Fruit fly (Drosophila melanogaster) whole organism, embryonic: ENCODE results near the gene Ptp10D.
A peak's percentile ranks its signal among the peaks of the same experiment; 100 is the strongest.

ENCODE experiments used
- Ada2b ChIP-seq: fragments of 200-800 bp; sonication (Bioruptor generic); IDR thresholded peaks from 2 replicates; pipeline ENCODE4 v1.3.6; 2022; ENCODE audit warnings: missing biosample characterization, missing genetic modification characterization
- Aef1 ChIP-seq: fragments of 200-800 bp; sonication (Bioruptor generic); IDR thresholded peaks from 3 replicates; pipeline ENCODE4 v1.3.6; 2022; ENCODE audit warnings: missing biosample characterization, missing genetic modification characterization
- Atf3 ChIP-seq: fragments of 200-800 bp; sonication (Bioruptor generic); optimal IDR thresholded peaks from 3 replicates; lab custom pipeline; 2016; ENCODE audit warnings: missing biosample characterization, missing genetic modification characterization
- Awh ChIP-seq: fragments of 200-800 bp; sonication (Bioruptor generic); IDR thresholded peaks from 2 replicates; pipeline ENCODE4, ENCODE4 v1.3.6; 2022; ENCODE audit warnings: missing biosample characterization, missing genetic modification characterization
- B-H2 ChIP-seq: fragments of 200-800 bp; sonication (Bioruptor generic); optimal IDR thresholded peaks from 2 replicates; lab custom pipeline; 2018; ENCODE audit warnings: missing biosample characterization, mild to moderate bottlenecking, missing genetic modification characterization
- Bgb ChIP-seq: fragments of 200-800 bp; sonication (Bioruptor generic); IDR thresholded peaks from 2 replicates; pipeline ENCODE4 v1.3.6; 2022; ENCODE audit warnings: missing biosample characterization, missing genetic modification characterization; ENCODE audit not compliant: partially characterized antibody
- CG1024 ChIP-seq: fragments of 200-800 bp; sonication (Bioruptor generic); IDR thresholded peaks from 2 replicates; pipeline ENCODE4 v1.3.6; 2022; ENCODE audit warnings: missing biosample characterization, missing genetic modification characterization
- CG10462 ChIP-seq: fragments of 200-800 bp; sonication (Bioruptor generic); optimal IDR thresholded peaks from 2 replicates; lab custom pipeline; 2016; ENCODE audit warnings: missing biosample characterization, missing genetic modification characterization
- CG11247 ChIP-seq: fragments of 200-800 bp; sonication (Bioruptor generic); IDR thresholded peaks from 2 replicates; pipeline ENCODE4 v1.3.6; 2022; ENCODE audit warnings: missing biosample characterization, missing genetic modification characterization
- CG11456 ChIP-seq: fragments of 200-800 bp; sonication (Bioruptor generic); IDR thresholded peaks from 3 replicates; pipeline ENCODE4 v1.3.6; 2022; ENCODE audit warnings: missing biosample characterization, missing genetic modification characterization
- CG13624 ChIP-seq: fragments of 200-800 bp; sonication (Bioruptor generic); optimal IDR thresholded peaks from 2 replicates; lab custom pipeline; 2016; ENCODE audit warnings: missing biosample characterization, missing genetic modification characterization
- CG13775 ChIP-seq: fragments of 200-800 bp; sonication (Bioruptor generic); optimal IDR thresholded peaks from 3 replicates; lab custom pipeline; 2017; ENCODE audit warnings: missing biosample characterization, mild to moderate bottlenecking, missing genetic modification characterization
- CG14860 ChIP-seq: fragments of 200-800 bp; sonication (Bioruptor generic); IDR thresholded peaks from 3 replicates; pipeline ENCODE4 v1.3.6; 2022; ENCODE audit warnings: missing biosample characterization, missing genetic modification characterization; ENCODE audit not compliant: partially characterized antibody
- CG15479 ChIP-seq: fragments of 200-800 bp; sonication (Bioruptor generic); optimal IDR thresholded peaks from 3 replicates; lab custom pipeline; 2019; ENCODE audit warnings: missing biosample characterization, mild to moderate bottlenecking, missing genetic modification characterization, moderate library complexity
- CG17612 ChIP-seq: fragments of 200-800 bp; sonication (Bioruptor generic); IDR thresholded peaks from 2 replicates; pipeline ENCODE4 v1.3.6; 2022; ENCODE audit warnings: missing biosample characterization, missing genetic modification characterization
- CG1832 ChIP-seq: fragments of 200-800 bp; sonication (Bioruptor generic); optimal IDR thresholded peaks from 2 replicates; lab custom pipeline; 2017; ENCODE audit warnings: missing biosample characterization, mild to moderate bottlenecking, missing genetic modification characterization, inconsistent platforms
- CG2202 ChIP-seq: fragments of 200-800 bp; sonication (Bioruptor generic); optimal IDR thresholded peaks from 2 replicates; lab custom pipeline; 2018; ENCODE audit warnings: missing biosample characterization, mild to moderate bottlenecking, missing genetic modification characterization
- CG30431 ChIP-seq: fragments of 200-800 bp; sonication (Bioruptor generic); optimal IDR thresholded peaks from 2 replicates; lab custom pipeline; 2017; ENCODE audit warnings: missing biosample characterization, missing genetic modification characterization
- CG5245 ChIP-seq: fragments of 200-800 bp; sonication (Bioruptor generic); optimal IDR thresholded peaks from 3 replicates; lab custom pipeline; 2016; ENCODE audit warnings: missing biosample characterization, missing genetic modification characterization
- CG7963 ChIP-seq: fragments of 200-800 bp; sonication (Bioruptor generic); IDR thresholded peaks from 3 replicates; pipeline ENCODE4 v1.3.6; 2022; ENCODE audit warnings: missing biosample characterization, missing genetic modification characterization; ENCODE audit not compliant: partially characterized antibody
- CrebB ChIP-seq: fragments of 200-800 bp; sonication (Bioruptor generic); optimal IDR thresholded peaks from 3 replicates; lab custom pipeline; 2018; ENCODE audit warnings: missing biosample characterization, mild to moderate bottlenecking, missing genetic modification characterization
- Dek ChIP-seq: fragments of 200-800 bp; sonication (Bioruptor generic); optimal IDR thresholded peaks from 3 replicates; lab custom pipeline; 2019; ENCODE audit warnings: missing biosample characterization, mild to moderate bottlenecking, missing genetic modification characterization, moderate library complexity
- GATAe ChIP-seq: fragments of 200-800 bp; sonication (Bioruptor generic); conservative IDR thresholded peaks from 2 replicates; pipeline ENCODE4 v1.3.6; 2022; ENCODE audit warnings: missing biosample characterization, missing genetic modification characterization
- Hr51 ChIP-seq, 2 experiments: fragments of 200-800 bp; sonication (Bioruptor generic); optimal IDR thresholded peaks; 2 replicates in 1 of 2; 3 replicates in 1 of 2; lab custom pipeline; 2016 to 2018; ENCODE audit warnings: missing biosample characterization in 2 of 2, missing genetic modification characterization in 2 of 2, mild to moderate bottlenecking in 1 of 2, moderate library complexity in 1 of 2
- Hsf ChIP-seq: fragments of 200-800 bp; sonication (Bioruptor generic); optimal IDR thresholded peaks from 3 replicates; lab custom pipeline; 2016; ENCODE audit warnings: missing biosample characterization, missing genetic modification characterization
- Oli ChIP-seq: fragments of 200-800 bp; sonication (Bioruptor generic); optimal IDR thresholded peaks from 2 replicates; lab custom pipeline; 2018; ENCODE audit warnings: missing biosample characterization, mild to moderate bottlenecking, missing genetic modification characterization, moderate library complexity
- Sox100B ChIP-seq: fragments of 200-800 bp; sonication (Bioruptor generic); optimal IDR thresholded peaks from 3 replicates; lab custom pipeline; 2018; ENCODE audit warnings: missing biosample characterization, mild to moderate bottlenecking, missing genetic modification characterization
- Taf1 ChIP-seq: fragments of 200-800 bp; sonication (Bioruptor generic); IDR thresholded peaks from 2 replicates; pipeline ENCODE4 v1.3.6; 2022; ENCODE audit warnings: missing biosample characterization, missing genetic modification characterization
- ab ChIP-seq: fragments of 200-800 bp; sonication (Bioruptor generic); optimal IDR thresholded peaks from 2 replicates; lab custom pipeline; 2016; ENCODE audit warnings: missing biosample characterization, missing genetic modification characterization
- amos ChIP-seq: fragments of 200-800 bp; sonication (Bioruptor generic); IDR thresholded peaks from 2 replicates; pipeline ENCODE4 v1.3.6; 2022; ENCODE audit warnings: missing biosample characterization, missing genetic modification characterization; ENCODE audit not compliant: partially characterized antibody
- aop ChIP-seq: fragments of 200-800 bp; sonication (Bioruptor generic); IDR thresholded peaks from 2 replicates; pipeline ENCODE4 v1.3.6; 2022; ENCODE audit warnings: missing biosample characterization, missing genetic modification characterization
- bab2 ChIP-seq: fragments of 200-800 bp; sonication (Bioruptor generic); optimal IDR thresholded peaks from 2 replicates; lab custom pipeline; 2016; ENCODE audit warnings: missing biosample characterization, missing genetic modification characterization
- bigmax ChIP-seq: fragments of 200-800 bp; sonication (Bioruptor generic); optimal IDR thresholded peaks from 2 replicates; lab custom pipeline; 2018; ENCODE audit warnings: missing biosample characterization, mild to moderate bottlenecking, missing genetic modification characterization
- cad ChIP-seq: fragments of >200 bp; optimal IDR thresholded peaks from 2 replicates; lab custom pipeline; 2017; ENCODE audit warnings: missing biosample characterization, missing genetic modification characterization
- corto ChIP-seq: fragments of 200-800 bp; sonication (Bioruptor generic); optimal IDR thresholded peaks from 2 replicates; lab custom pipeline; 2016; ENCODE audit warnings: missing biosample characterization, mild to moderate bottlenecking, missing genetic modification characterization, moderate library complexity
- dimm ChIP-seq: fragments of 200-800 bp; sonication (Bioruptor generic); IDR thresholded peaks from 2 replicates; pipeline ENCODE4 v1.3.6; 2022; ENCODE audit warnings: missing biosample characterization, missing genetic modification characterization
- gem ChIP-seq: fragments of 200-800 bp; sonication (Bioruptor generic); optimal IDR thresholded peaks from 2 replicates; lab custom pipeline; 2019; ENCODE audit warnings: missing biosample characterization, mild to moderate bottlenecking, missing genetic modification characterization, moderate library complexity
- gro ChIP-seq: fragments of 200-800 bp; sonication (Bioruptor generic); optimal IDR thresholded peaks from 2 replicates; lab custom pipeline; 2016; ENCODE audit warnings: missing biosample characterization, missing genetic modification characterization
- hbn ChIP-seq: fragments of 200-800 bp; sonication (Bioruptor generic); IDR thresholded peaks from 2 replicates; pipeline ENCODE4 v1.3.6; 2022; ENCODE audit warnings: missing biosample characterization, missing genetic modification characterization; ENCODE audit not compliant: partially characterized antibody
- her ChIP-seq: fragments of 200-800 bp; sonication (Bioruptor generic); optimal IDR thresholded peaks from 2 replicates; lab custom pipeline; 2016; ENCODE audit warnings: missing biosample characterization, missing genetic modification characterization
- jumu ChIP-seq: fragments of 200-800 bp; sonication (Bioruptor generic); optimal IDR thresholded peaks from 3 replicates; lab custom pipeline; 2016; ENCODE audit warnings: missing biosample characterization, missing genetic modification characterization
- kah ChIP-seq: fragments of 200-800 bp; sonication (Bioruptor generic); optimal IDR thresholded peaks from 2 replicates; lab custom pipeline; 2018; ENCODE audit warnings: missing biosample characterization, mild to moderate bottlenecking, missing genetic modification characterization
- mirr ChIP-seq: fragments of 200-800 bp; sonication (Bioruptor generic); optimal IDR thresholded peaks from 3 replicates; lab custom pipeline; 2018; ENCODE audit warnings: missing biosample characterization, mild to moderate bottlenecking, missing genetic modification characterization
- nmo ChIP-seq: fragments of 200-800 bp; sonication (Bioruptor generic); optimal IDR thresholded peaks from 2 replicates; lab custom pipeline; 2018; ENCODE audit warnings: missing biosample characterization, mild to moderate bottlenecking, missing genetic modification characterization, moderate library complexity
- peb ChIP-seq: fragments of 200-800 bp; sonication (Bioruptor generic); IDR thresholded peaks from 2 replicates; pipeline ENCODE4 v1.3.6; 2022; ENCODE audit warnings: missing biosample characterization, missing genetic modification characterization
- slou ChIP-seq: fragments of 200-800 bp; sonication (Bioruptor generic); optimal IDR thresholded peaks from 3 replicates; lab custom pipeline; 2016; ENCODE audit warnings: missing biosample characterization, missing genetic modification characterization
- sqz ChIP-seq: fragments of 200-800 bp; sonication (Bioruptor generic); optimal IDR thresholded peaks from 3 replicates; lab custom pipeline; 2018; ENCODE audit warnings: missing biosample characterization, mild to moderate bottlenecking, missing genetic modification characterization
- stc ChIP-seq: fragments of 200-800 bp; sonication (Bioruptor generic); IDR thresholded peaks from 2 replicates; pipeline ENCODE4 v1.3.6; 2022; ENCODE audit warnings: missing biosample characterization, missing genetic modification characterization
- tna ChIP-seq: fragments of 200-800 bp; sonication (Bioruptor generic); IDR thresholded peaks from 2 replicates; pipeline ENCODE4 v1.3.6; 2022; ENCODE audit warnings: missing biosample characterization, missing genetic modification characterization; ENCODE audit not compliant: partially characterized antibody

The Ptp10D gene

dm6 chrX:11714529-11715262 lies 92.9 kb downstream of the Ptp10D start (continued):
- no peak for TF ChIP-seq tna (GFP tag; lab: Robert Waterston, UW)
- no peak for TF ChIP-seq GATAe (GFP tag; lab: Robert Waterston, UW)
- peak; percentile 87 for TF ChIP-seq jumu (GFP tag; lab: Kevin White, UChicago)
- no peak for TF ChIP-seq CG5245 (GFP tag; lab: Kevin White, UChicago)
- 0 out of 3 replicates have a peak, but pooled peaks have one; percentile 57 for TF ChIP-seq CG7963 (GFP tag; lab: Robert Waterston, UW)
- peak; percentile 78 for TF ChIP-seq bab2 (GFP tag; lab: Kevin White, UChicago)
- TF ChIP-seq Dek, result peak; percentile 67
- TF ChIP-seq stc (GFP tag; lab: Robert Waterston, UW), result peak; percentile 73; the same call in 1 of the 2 replicates
- TF ChIP-seq dimm (GFP tag; lab: Robert Waterston, UW), result no peak
- peak; percentile 53 for TF ChIP-seq CG30431
- no peak for TF ChIP-seq CG2202
- TF ChIP-seq CrebB (tag; lab: Kevin White, UChicago), result no peak
- peak; percentile 39 for TF ChIP-seq B-H2
- TF ChIP-seq gro (GFP tag; lab: Kevin White, UChicago), result peak; percentile 44
- TF ChIP-seq CG17612, result no peak
- TF ChIP-seq Awh (GFP tag; lab: Robert Waterston, UW), result peak; percentile 53; the same call in 1 of the 2 replicates
- no peak for TF ChIP-seq Bgb (GFP tag; lab: Robert Waterston, UW)
- TF ChIP-seq CG11247 (GFP tag; lab: Robert Waterston, UW), result peak; percentile 65
- peak; percentile 43 for TF ChIP-seq Sox100B
- TF ChIP-seq nmo, result peak; percentile 61
- no peak for TF ChIP-seq CG13624 (GFP tag; lab: Kevin White, UChicago)
- peak; percentile 71 for TF ChIP-seq gem
- peak; percentile 58 for TF ChIP-seq Atf3 (GFP tag; lab: Kevin White, UChicago)
- peak; percentile 65 to 75 for TF ChIP-seq Hr51 (GFP tag; optimal IDR thresholded peaks at IDR 0.05; lab: Kevin White, UChicago)
- no peak for TF ChIP-seq hbn (GFP tag; lab: Robert Waterston, UW)
- TF ChIP-seq CG10462, result no peak
- TF ChIP-seq corto (GFP tag; lab: Kevin White, UChicago), result no peak
- TF ChIP-seq CG1832 (GFP tag; lab: Kevin White, UChicago), result peak; percentile 81
- TF ChIP-seq mirr (GFP tag; lab: Kevin White, UChicago), result peak; percentile 8
- peak; percentile 46 for TF ChIP-seq sqz (GFP tag; lab: Kevin White, UChicago)
- 0 out of 2 replicates have a peak, but pooled peaks have one; percentile 21 for TF ChIP-seq peb
- no peak for TF ChIP-seq CG15479 (GFP tag; lab: Kevin White, UChicago)
- TF ChIP-seq CG1024 (GFP tag; lab: Robert Waterston, UW), result no peak
- peak; percentile 55 for TF ChIP-seq her (GFP tag; lab: Kevin White, UChicago)
- TF ChIP-seq cad (GFP tag; lab: Kevin White, UChicago), result no peak
- TF ChIP-seq aop (GFP tag; lab: Robert Waterston, UW), result 0 out of 2 replicates have a peak, but pooled peaks have one; percentile 2
- TF ChIP-seq kah (GFP tag; lab: Kevin White, UChicago), result no peak
- TF ChIP-seq CG14860 (GFP tag; lab: Robert Waterston, UW), result no peak
- TF ChIP-seq CG11456 (GFP tag; lab: Robert Waterston, UW), result peak; percentile 87
- peak; percentile 61 for TF ChIP-seq Aef1 (GFP tag; lab: Robert Waterston, UW)
- TF ChIP-seq Taf1 (GFP tag; lab: Robert Waterston, UW), result peak; percentile 36; the same call in 1 of the 2 replicates
- no peak for TF ChIP-seq slou
- TF ChIP-seq Ada2b (GFP tag; lab: Robert Waterston, UW), result 0 out of 2 replicates have a peak, but pooled peaks have one; percentile 51
- TF ChIP-seq ab (GFP tag; lab: Kevin White, UChicago), result no peak
- peak; percentile 9 for TF ChIP-seq Hsf (GFP tag; lab: Kevin White, UChicago)
- peak; percentile 59 for TF ChIP-seq CG13775 (GFP tag; lab: Kevin White, UChicago)
- TF ChIP-seq amos, result peak; percentile 57; the same call in 1 of the 2 replicates
- no peak for TF ChIP-seq bigmax (GFP tag; lab: Kevin White, UChicago)
- TF ChIP-seq Oli, result peak; percentile 71
